Worm (Caenorhabditis elegans): ENCODE measurements around the gene fbxb-95.

fbxb-95 gene

DNA sequence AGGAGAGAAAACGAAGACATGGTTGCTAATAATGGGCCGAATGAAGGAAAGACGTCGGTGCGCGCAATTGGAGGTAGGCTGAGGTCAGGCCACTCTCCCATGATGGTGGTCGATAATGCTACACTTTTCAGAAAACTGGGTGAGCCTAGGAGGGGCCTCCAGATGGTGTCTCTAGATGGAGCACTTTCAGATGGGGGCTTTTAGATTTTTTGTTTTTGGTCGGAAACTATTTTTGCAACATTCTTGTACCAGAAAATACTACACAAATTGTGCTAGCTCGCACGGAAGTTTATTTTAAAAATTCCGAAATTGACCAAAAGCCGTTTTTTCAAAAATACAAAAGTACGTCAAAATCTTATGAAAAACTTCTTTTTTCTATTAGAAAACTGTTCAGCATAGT lies 35.9 kb upstream of the fbxb-95 start, which contains the start of gene fbxb-10:
Gene fbxb-10 (minus strand): TSS at position 101 of the 400 bp plus-strand sequence.
- no peak for TF ChIP-seq hrde-1 (tag; optimal IDR thresholded peaks at IDR 0.05; ENCODE audit: borderline replicate concordance)
- TF ChIP-seq F37B4.10 (GFP tag; IDR thresholded peaks at IDR 0.05), result no peak
- TF ChIP-seq repo-1 (tag; optimal IDR thresholded peaks at IDR 0.05), result no peak
- TF ChIP-seq rec-8 (tag; optimal IDR thresholded peaks at IDR 0.05), result no peak
- no peak for TF ChIP-seq Y56A3A.18 (GFP tag; IDR thresholded peaks at IDR 0.05)
- TF ChIP-seq D2030.7 (GFP tag; IDR thresholded peaks at IDR 0.05), result no peak
- no peak for TF ChIP-seq nhr-90 (tag; optimal IDR thresholded peaks at IDR 0.05)
- no peak for TF ChIP-seq F52B5.7 (tag; optimal IDR thresholded peaks at IDR 0.05)
- no peak for TF ChIP-seq dpl-1 (GFP tag; optimal IDR thresholded peaks at IDR 0.05)
- TF ChIP-seq egrh-3 (GFP tag; IDR thresholded peaks at IDR 0.05), result no peak
- TF ChIP-seq bed-2 (GFP tag; IDR thresholded peaks at IDR 0.05), result no peak
- no peak for TF ChIP-seq snpc-3.4 (tag; optimal IDR thresholded peaks at IDR 0.05)
- no peak for TF ChIP-seq fkh-3 (tag; optimal IDR thresholded peaks at IDR 0.05)
- no peak for TF ChIP-seq attf-3 (GFP tag; conservative IDR thresholded peaks at IDR 0.05)

ce11 chrII:1819944-1820570 lies 34.1 kb upstream of the fbxb-95 start, which contains the start of gene fbxc-19:
TSS of gene fbxc-19 (plus strand) at chrII:1820479.
- TF ChIP-seq attf-5 (GFP tag; optimal IDR thresholded peaks at IDR 0.05) (peak; percentile 88), F10E7.11 (tag; optimal IDR thresholded peaks at IDR 0.05) (no peak), unc-130 (GFP tag; optimal IDR thresholded peaks at IDR 0.05) (no peak), atf-7 (tag; optimal IDR thresholded peaks at IDR 0.05) (peak; percentile 14), T07F8.4 (tag; optimal IDR thresholded peaks at IDR 0.05) (no peak), ceh-79 (tag; optimal IDR thresholded peaks at IDR 0.05) (no peak), ZK185.1 (tag; optimal IDR thresholded peaks at IDR 0.05; ENCODE audit: poor library complexity, severe bottlenecking) (no peak), cebp-1 (GFP tag; IDR thresholded peaks at IDR 0.05) (peak; percentile 99), cebp-1 (tag; optimal IDR thresholded peaks at IDR 0.05) (peak; percentile 100), dpl-1 (GFP tag; optimal IDR thresholded peaks at IDR 0.05) (no peak), dox-1 (GFP tag; IDR thresholded peaks at IDR 0.05) (0 out of 2 replicates have a peak, but pooled peaks have one; percentile 8), hmg-1.2 (GFP tag; IDR thresholded peaks at IDR 0.05) (peak; percentile 94), chd-7 (tag; optimal IDR thresholded peaks at IDR 0.05) (no peak), egl-44 (GFP tag; IDR thresholded peaks at IDR 0.05) (no peak), gei-17 (GFP tag; optimal IDR thresholded peaks at IDR 0.05) (peak; percentile 14), K12H6.12 (tag; optimal IDR thresholded peaks at IDR 0.05) (no peak), nhr-80 (tag; optimal IDR thresholded peaks at IDR 0.05) (peak; percentile 68), ztf-26 (tag; optimal IDR thresholded peaks at IDR 0.05) (no peak), ceh-27 (GFP tag; optimal IDR thresholded peaks at IDR 0.05) (no peak), hlh-12 (tag; optimal IDR thresholded peaks at IDR 0.05) (no peak), lin-54 (GFP tag; optimal IDR thresholded peaks at IDR 0.05) (no peak), efl-1 (GFP tag; optimal IDR thresholded peaks at IDR 0.05) (no peak), pha-4 (tag; optimal IDR thresholded peaks at IDR 0.05) (peak; percentile 85)

- TF ChIP-seq F10E7.11 (tag; optimal IDR thresholded peaks at IDR 0.05), result no peak
- no peak for TF ChIP-seq hlh-26 (GFP tag; conservative IDR thresholded peaks at IDR 0.05)
- no peak for TF ChIP-seq Y53F4B.3 (GFP tag; IDR thresholded peaks at IDR 0.05)
- no peak for TF ChIP-seq xnd-1 (tag; optimal IDR thresholded peaks at IDR 0.05)
- TF ChIP-seq dpl-1 (GFP tag; optimal IDR thresholded peaks at IDR 0.05), result no peak
- no peak for TF ChIP-seq sptf-2 (GFP tag; optimal IDR thresholded peaks at IDR 0.05)
- no peak for TF ChIP-seq F57A8.1 (GFP tag; optimal IDR thresholded peaks at IDR 0.05)
- no peak for TF ChIP-seq die-1 (tag; optimal IDR thresholded peaks at IDR 0.05)
- TF ChIP-seq sea-2 (GFP tag; IDR thresholded peaks at IDR 0.05), result no peak
- no peak for TF ChIP-seq cebp-2 (GFP tag; IDR thresholded peaks at IDR 0.05)
- no peak for TF ChIP-seq unc-62 (GFP tag; optimal IDR thresholded peaks at IDR 0.05)
- no peak for TF ChIP-seq C17E4.6 (GFP tag; IDR thresholded peaks at IDR 0.05)
- TF ChIP-seq somi-1 (GFP tag; optimal IDR thresholded peaks at IDR 0.05), result no peak
- no peak for TF ChIP-seq lsl-1 (GFP tag; optimal IDR thresholded peaks at IDR 0.05)
- no peak for TF ChIP-seq hrde-1 (tag; optimal IDR thresholded peaks at IDR 0.05; ENCODE audit: borderline replicate concordance)
- no peak for TF ChIP-seq nhr-80 (tag; optimal IDR thresholded peaks at IDR 0.05)
These were observed 33.4 kb upstream of the fbxb-95 start, which contains the start of gene fbxa-3 for ce11 chrII:1820774-1821173. TSS of gene fbxa-3 (minus strand) at chrII:1820874.
